Fruit fly (Drosophila melanogaster) whole organism, wandering third instar larva: ENCODE results near the gene CG43658.
A peak's percentile ranks its signal among the peaks of the same experiment; 100 is the strongest.

ENCODE experiments used
- CG32264 ChIP-seq: fragments of 200-800 bp; sonication (Bioruptor generic); optimal IDR thresholded peaks from 2 replicates; lab custom pipeline; 2016; ENCODE audit warnings: missing biosample characterization, missing genetic modification characterization
- CG9705 ChIP-seq: fragments of 200-800 bp; sonication (Bioruptor generic); optimal IDR thresholded peaks from 2 replicates; lab custom pipeline; 2018; ENCODE audit warnings: missing biosample characterization, mild to moderate bottlenecking, missing genetic modification characterization
- CrebA ChIP-seq: fragments of 200-800 bp; sonication (Bioruptor generic); optimal IDR thresholded peaks from 2 replicates; lab custom pipeline; 2016; ENCODE audit warnings: missing biosample characterization, mild to moderate bottlenecking, missing genetic modification characterization, borderline replicate concordance
- Dfd ChIP-seq: fragments of >200 bp; optimal IDR thresholded peaks from 2 replicates; lab custom pipeline; 2017; ENCODE audit warnings: missing biosample characterization, missing genetic modification characterization
- Dif ChIP-seq: fragments of 200-275, 200-300 bp; sonication (Bioruptor generic); optimal IDR thresholded peaks from 2 replicates; lab custom pipeline; 2018; ENCODE audit warnings: missing biosample characterization, missing genetic modification characterization; ENCODE audit not compliant: partially characterized antibody
- GATAd ChIP-seq: sonication (Bioruptor generic); optimal IDR thresholded peaks from 2 replicates; lab custom pipeline; 2016; ENCODE audit warnings: missing biosample characterization, missing genetic modification characterization
- HLH106 ChIP-seq: fragments of 200-800 bp; optimal IDR thresholded peaks from 3 replicates; lab custom pipeline; 2019; ENCODE audit warnings: missing biosample characterization, mild to moderate bottlenecking, missing genetic modification characterization, moderate library complexity
- Hnf4 ChIP-seq: fragments of 200-800 bp; sonication (Bioruptor generic); optimal IDR thresholded peaks from 2 replicates; lab custom pipeline; 2016; ENCODE audit warnings: missing biosample characterization, mild to moderate bottlenecking, missing genetic modification characterization
- Hr78 ChIP-seq: fragments of >200 bp; optimal IDR thresholded peaks from 2 replicates; lab custom pipeline; 2017; ENCODE audit warnings: missing biosample characterization, missing genetic modification characterization
- Hr83 ChIP-seq: fragments of 200-300 bp; sonication (Bioruptor generic); optimal IDR thresholded peaks from 2 replicates; lab custom pipeline; 2016; ENCODE audit warnings: missing biosample characterization, mild to moderate bottlenecking, missing genetic modification characterization, moderate library complexity; ENCODE audit not compliant: poor library complexity, severe bottlenecking
- Jra ChIP-seq: sonication (Bioruptor generic); optimal IDR thresholded peaks from 2 replicates; lab custom pipeline; 2016; ENCODE audit warnings: missing biosample characterization, missing genetic modification characterization
- Mio ChIP-seq: sonication (Bioruptor generic); optimal IDR thresholded peaks from 2 replicates; lab custom pipeline; 2016; ENCODE audit warnings: missing biosample characterization, missing genetic modification characterization
- Myc ChIP-seq: fragments of >200 bp; optimal IDR thresholded peaks from 2 replicates; lab custom pipeline; 2017
- N ChIP-seq: fragments of >200 bp; optimal IDR thresholded peaks from 2 replicates; lab custom pipeline; 2018; ENCODE audit warnings: missing biosample characterization, missing external identifiers, missing genetic modification characterization
- OdsH ChIP-seq: fragments of 200-800 bp; sonication (Bioruptor generic); optimal IDR thresholded peaks from 2 replicates; lab custom pipeline; 2016; ENCODE audit warnings: missing biosample characterization, mild to moderate bottlenecking, missing genetic modification characterization
- Rel ChIP-seq, 2 experiments: fragments of 200-800 bp; sonication (Bioruptor generic) in 1 of 2; optimal IDR thresholded peaks; 2 replicates in 1 of 2; 3 replicates in 1 of 2; lab custom pipeline; 2016 to 2019; ENCODE audit warnings: mild to moderate bottlenecking in 2 of 2, missing biosample characterization in 2 of 2, missing genetic modification characterization in 2 of 2, moderate library complexity in 1 of 2
- Vsx2 ChIP-seq: fragments of 200-300, 225-300 bp; sonication (Bioruptor generic); optimal IDR thresholded peaks from 2 replicates; lab custom pipeline; 2018; ENCODE audit warnings: missing biosample characterization, missing genetic modification characterization; ENCODE audit not compliant: partially characterized antibody
- brk ChIP-seq: fragments of 200-800 bp; sonication (Bioruptor generic); optimal IDR thresholded peaks from 2 replicates; lab custom pipeline; 2016; ENCODE audit warnings: missing biosample characterization, mild to moderate bottlenecking, missing genetic modification characterization
- dl ChIP-seq, 2 experiments: fragments of 175-275, 200-275 bp in 1 of 2; fragments of 200-275 bp in 1 of 2; sonication (Bioruptor generic); optimal IDR thresholded peaks; lab custom pipeline; 2018; ENCODE audit warnings: mild to moderate bottlenecking in 2 of 2, missing biosample characterization in 2 of 2, missing genetic modification characterization in 2 of 2, moderate library complexity in 2 of 2; ENCODE audit not compliant: partially characterized antibody in 2 of 2, insufficient read depth in 1 of 2
- dmrt93B ChIP-seq: fragments of 200-800 bp; sonication (Bioruptor generic); optimal IDR thresholded peaks from 2 replicates; lab custom pipeline; 2018; ENCODE audit warnings: missing biosample characterization, mild to moderate bottlenecking, missing genetic modification characterization
- dsf ChIP-seq: sonication (Bioruptor generic); optimal IDR thresholded peaks from 2 replicates; lab custom pipeline; 2016; ENCODE audit warnings: missing biosample characterization, missing genetic modification characterization, borderline replicate concordance
- ey ChIP-seq: fragments of 200-800 bp; sonication (Bioruptor generic); optimal IDR thresholded peaks from 2 replicates; lab custom pipeline; 2016; ENCODE audit warnings: missing biosample characterization, missing genetic modification characterization
- foxo ChIP-seq, 2 experiments: fragments of 200-800 bp; sonication (Bioruptor generic); optimal IDR thresholded peaks; 2 replicates in 1 of 2; 3 replicates in 1 of 2; lab custom pipeline; 2016 to 2017; ENCODE audit warnings: missing biosample characterization in 2 of 2, missing genetic modification characterization in 2 of 2
- fru ChIP-seq: fragments of 200-800 bp; sonication (Bioruptor generic); optimal IDR thresholded peaks from 3 replicates; lab custom pipeline; 2016; ENCODE audit warnings: missing biosample characterization, mild to moderate bottlenecking, missing genetic modification characterization
- h ChIP-seq: fragments of 200-800 bp; sonication (Bioruptor generic); optimal IDR thresholded peaks from 3 replicates; lab custom pipeline; 2016; ENCODE audit warnings: missing biosample characterization, mild to moderate bottlenecking, missing genetic modification characterization
- jim ChIP-seq: fragments of 175-275, 200-325 bp; sonication (Bioruptor generic); optimal IDR thresholded peaks from 2 replicates; lab custom pipeline; 2016; ENCODE audit warnings: missing biosample characterization, mild to moderate bottlenecking, missing genetic modification characterization
- lola ChIP-seq: fragments of >200 bp; optimal IDR thresholded peaks from 2 replicates; lab custom pipeline; 2017; ENCODE audit warnings: missing biosample characterization, missing genetic modification characterization
- pan ChIP-seq: fragments of >200 bp; optimal IDR thresholded peaks from 2 replicates; lab custom pipeline; 2017
- psq ChIP-seq: fragments of 200-800 bp; sonication (Bioruptor generic); optimal IDR thresholded peaks from 3 replicates; lab custom pipeline; 2017; ENCODE audit warnings: missing biosample characterization, mild to moderate bottlenecking, missing genetic modification characterization, moderate library complexity
- rgr ChIP-seq: fragments of 200-800 bp; sonication (Bioruptor generic); optimal IDR thresholded peaks from 3 replicates; lab custom pipeline; 2016; ENCODE audit warnings: missing biosample characterization, mild to moderate bottlenecking, missing genetic modification characterization
- sage ChIP-seq: fragments of 200-800 bp; sonication (Bioruptor generic); optimal IDR thresholded peaks from 2 replicates; lab custom pipeline; 2016; ENCODE audit warnings: missing biosample characterization, mild to moderate bottlenecking, missing genetic modification characterization
- sv ChIP-seq: fragments of 200-800 bp; sonication (Bioruptor generic); optimal IDR thresholded peaks from 3 replicates; lab custom pipeline; 2016; ENCODE audit warnings: missing biosample characterization, missing genetic modification characterization
- usp ChIP-seq: fragments of >200 bp; optimal IDR thresholded peaks from 2 replicates; lab custom pipeline; 2017; ENCODE audit warnings: missing biosample characterization, missing genetic modification characterization
- woc ChIP-seq: sonication (Bioruptor generic); optimal IDR thresholded peaks from 2 replicates; lab custom pipeline; 2016; ENCODE audit warnings: missing biosample characterization, mild to moderate bottlenecking, missing genetic modification characterization

CG43658 gene

dm6 chrX:17588565-17588964 lies 27.6 kb upstream of the CG43658 start, which contains the start of gene CG12992:
CG12992 (plus strand) TSS chrX:17588865.
- TF ChIP-seq dl (GFP tag; optimal IDR thresholded peaks at IDR 0.05; lab: Kevin White, UChicago; ENCODE audit: insufficient read depth in 1 of 2, partially characterized antibody in 2 of 2), result no peak
- no peak for TF ChIP-seq jim (GFP tag; lab: Kevin White, UChicago)
- no peak for TF ChIP-seq brk (GFP tag; lab: Kevin White, UChicago)
- TF ChIP-seq Dfd (GFP tag; lab: Kevin White, UChicago), result no peak
- no peak for TF ChIP-seq foxo (GFP tag; optimal IDR thresholded peaks at IDR 0.05; lab: Kevin White, UChicago)
- no peak for TF ChIP-seq CG9705 (GFP tag; lab: Kevin White, UChicago)
- TF ChIP-seq Hr78, result no peak
- TF ChIP-seq h, result no peak
- TF ChIP-seq GATAd (GFP tag; lab: Kevin White, UChicago), result no peak
- no peak for TF ChIP-seq CG32264 (GFP tag; lab: Kevin White, UChicago)
- TF ChIP-seq CrebA (GFP tag; lab: Kevin White, UChicago), result no peak
- TF ChIP-seq N, result no peak
- no peak for TF ChIP-seq dmrt93B (GFP tag; lab: Kevin White, UChicago)
- TF ChIP-seq HLH106, result no peak
- no peak for TF ChIP-seq Hnf4 (GFP tag; lab: Kevin White, UChicago)
- no peak for TF ChIP-seq Rel (GFP tag; optimal IDR thresholded peaks at IDR 0.05; lab: Kevin White, UChicago)
- no peak for TF ChIP-seq Rel (tag; optimal IDR thresholded peaks at IDR 0.05; lab: Kevin White, UChicago)
- TF ChIP-seq Myc, result no peak
- no peak for TF ChIP-seq psq (GFP tag; lab: Kevin White, UChicago)
- TF ChIP-seq dsf, result no peak
- no peak for TF ChIP-seq fru (GFP tag; lab: Kevin White, UChicago)
- TF ChIP-seq, all 38 proteins: peak for 0

dm6 chrX:17588134-17588533 lies 27.2 kb upstream of the CG43658 start:
- TF ChIP-seq dsf (no peak), usp (no peak), psq (GFP tag; lab: Kevin White, UChicago) (peak; percentile 10), brk (GFP tag; lab: Kevin White, UChicago) (no peak), Mio (GFP tag; lab: Kevin White, UChicago) (no peak), h (no peak), Jra (GFP tag; lab: Kevin White, UChicago) (no peak), fru (GFP tag; lab: Kevin White, UChicago) (no peak), jim (GFP tag; lab: Kevin White, UChicago) (no peak), rgr (GFP tag; lab: Kevin White, UChicago) (peak; percentile 11), HLH106 (no peak), Myc (no peak), ey (GFP tag; lab: Kevin White, UChicago) (peak; percentile 19)

- no peak for TF ChIP-seq dl (GFP tag; optimal IDR thresholded peaks at IDR 0.05; lab: Kevin White, UChicago; ENCODE audit: insufficient read depth in 1 of 2, partially characterized antibody in 2 of 2)
- no peak for TF ChIP-seq Myc
- no peak for TF ChIP-seq sage
- no peak for TF ChIP-seq CrebA (GFP tag; lab: Kevin White, UChicago)
- no peak for TF ChIP-seq Hr83 (GFP tag; lab: Kevin White, UChicago)
- no peak for TF ChIP-seq sv
- no peak for TF ChIP-seq fru (GFP tag; lab: Kevin White, UChicago)
- TF ChIP-seq CG32264 (GFP tag; lab: Kevin White, UChicago), result no peak
- no peak for TF ChIP-seq Hnf4 (GFP tag; lab: Kevin White, UChicago)
- no peak for TF ChIP-seq Dfd (GFP tag; lab: Kevin White, UChicago)
- TF ChIP-seq Hr78, result no peak
- TF ChIP-seq Dif (GFP tag; lab: Kevin White, UChicago), result no peak
- TF ChIP-seq foxo (GFP tag; optimal IDR thresholded peaks at IDR 0.05; lab: Kevin White, UChicago), result no peak
- TF ChIP-seq ey (GFP tag; lab: Kevin White, UChicago), result no peak
- TF ChIP-seq Vsx2 (GFP tag; lab: Kevin White, UChicago), result no peak
- TF ChIP-seq lola (GFP tag; lab: Kevin White, UChicago), result no peak
- no peak for TF ChIP-seq Rel (GFP tag; optimal IDR thresholded peaks at IDR 0.05; lab: Kevin White, UChicago)
- no peak for TF ChIP-seq Rel (tag; optimal IDR thresholded peaks at IDR 0.05; lab: Kevin White, UChicago)
- TF ChIP-seq usp, result no peak
- no peak for TF ChIP-seq CG9705 (GFP tag; lab: Kevin White, UChicago)
- TF ChIP-seq GATAd (GFP tag; lab: Kevin White, UChicago), result no peak
Measured at dm6 chrX:17585892-17586291, 24.9 kb upstream of the CG43658 start.

DNA sequence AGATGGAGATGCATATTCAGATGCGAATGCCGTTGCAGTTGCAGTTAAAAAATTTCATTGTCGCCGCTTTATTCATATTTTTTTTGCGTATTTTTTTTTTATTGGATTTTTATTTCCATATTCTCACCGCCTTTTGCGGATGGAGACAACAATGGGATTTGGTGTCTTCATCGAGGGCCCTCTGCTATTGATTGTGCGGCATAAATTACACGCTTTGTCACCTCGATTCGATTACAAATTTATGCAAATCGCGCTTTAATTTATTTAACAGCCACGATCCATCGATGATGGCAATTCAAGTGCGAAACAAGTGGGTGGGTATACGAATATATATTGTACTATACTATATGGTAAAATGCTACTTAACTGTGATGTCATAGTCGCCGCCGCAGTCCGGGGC lies 22.7 kb upstream of the CG43658 start:
- TF ChIP-seq rgr (GFP tag; lab: Kevin White, UChicago) (no peak), GATAd (GFP tag; lab: Kevin White, UChicago) (no peak), OdsH (GFP tag; lab: Kevin White, UChicago) (no peak), fru (GFP tag; lab: Kevin White, UChicago) (no peak), psq (GFP tag; lab: Kevin White, UChicago) (no peak), dsf (no peak), woc (GFP tag; lab: Kevin White, UChicago) (no peak), Rel (GFP tag; optimal IDR thresholded peaks at IDR 0.05; lab: Kevin White, UChicago) (no peak), Rel (tag; optimal IDR thresholded peaks at IDR 0.05; lab: Kevin White, UChicago) (no peak), jim (GFP tag; lab: Kevin White, UChicago) (no peak), sv (no peak), pan (no peak), Dfd (GFP tag; lab: Kevin White, UChicago) (no peak), foxo (GFP tag; optimal IDR thresholded peaks at IDR 0.05; lab: Kevin White, UChicago) (no peak), usp (no peak), Hr78 (no peak)
- TF ChIP-seq, all 38 proteins: peak for 0
